Worm (Caenorhabditis elegans) whole organism, L3 larva: ENCODE measurements around the gene T26C5.3.

Source experiments
- R02D3.7 ChIP-seq: fragments of 150-350 bp; optimal IDR thresholded peaks from 2 replicates; lab custom pipeline; 2014; ENCODE audit warnings: missing biosample characterization, missing genetic modification characterization
- ZK546.5 ChIP-seq: sonication (generic microtip); optimal IDR thresholded peaks from 2 replicates; lab custom pipeline; 2017; ENCODE audit warnings: missing biosample characterization, missing genetic modification characterization
- aly-2 ChIP-seq: fragments of 150-350 bp; optimal IDR thresholded peaks from 2 replicates; lab custom pipeline; 2014; ENCODE audit warnings: missing biosample characterization, missing genetic modification characterization
- ama-1 ChIP-seq: fragments of 150-350 bp; optimal IDR thresholded peaks from 2 replicates; lab custom pipeline; 2018
- ceh-16 ChIP-seq: sonication (generic microtip); optimal IDR thresholded peaks from 2 replicates; lab custom pipeline; 2017; ENCODE audit warnings: missing biosample characterization, missing genetic modification characterization
- ceh-28 ChIP-seq: fragments of 150-350 bp; optimal IDR thresholded peaks from 2 replicates; lab custom pipeline; 2014; ENCODE audit warnings: missing biosample characterization, missing genetic modification reagents, missing genetic modification characterization
- ceh-82 ChIP-seq: fragments of 150-350 bp; optimal IDR thresholded peaks from 2 replicates; lab custom pipeline; 2014; ENCODE audit warnings: missing biosample characterization, missing genetic modification characterization
- ceh-9 ChIP-seq: sonication (generic microtip); optimal IDR thresholded peaks from 2 replicates; lab custom pipeline; 2018; ENCODE audit warnings: missing biosample characterization, missing genetic modification characterization
- daf-12 ChIP-seq: fragments of 150-350 bp; optimal IDR thresholded peaks from 2 replicates; lab custom pipeline; 2014; ENCODE audit warnings: missing biosample characterization, missing genetic modification reagents, missing genetic modification characterization
- egl-5 ChIP-seq: fragments of 150-350 bp; optimal IDR thresholded peaks from 2 replicates; lab custom pipeline; 2017; ENCODE audit warnings: missing biosample characterization, missing genetic modification reagents, missing genetic modification characterization, inconsistent platforms
- elt-1 ChIP-seq: fragments of 150-350 bp; optimal IDR thresholded peaks from 2 replicates; lab custom pipeline; 2014; ENCODE audit warnings: missing biosample characterization, missing genetic modification characterization
- elt-2 ChIP-seq: sonication (generic microtip); optimal IDR thresholded peaks from 2 replicates; lab custom pipeline; 2016; ENCODE audit warnings: missing genetic modification reagents, mild to moderate bottlenecking, missing genetic modification characterization, missing compliant biosample characterization
- fkh-10 ChIP-seq: sonication (generic microtip); optimal IDR thresholded peaks from 2 replicates; lab custom pipeline; 2017; ENCODE audit warnings: missing biosample characterization, missing genetic modification reagents, missing genetic modification characterization
- fkh-2 ChIP-seq: fragments of 150-350 bp; optimal IDR thresholded peaks from 2 replicates; lab custom pipeline; 2014; ENCODE audit warnings: missing biosample characterization, missing genetic modification reagents, missing genetic modification characterization
- fos-1 ChIP-seq: fragments of 150-350 bp; optimal IDR thresholded peaks from 2 replicates; lab custom pipeline; 2014; ENCODE audit warnings: missing biosample characterization, missing genetic modification characterization
- jun-1 ChIP-seq: fragments of 150-350 bp; optimal IDR thresholded peaks from 2 replicates; lab custom pipeline; 2014; ENCODE audit warnings: missing biosample characterization, missing genetic modification reagents, missing genetic modification characterization
- lin-39 ChIP-seq: fragments of 150-350 bp; optimal IDR thresholded peaks from 2 replicates; lab custom pipeline; 2018; ENCODE audit warnings: missing biosample characterization, missing genetic modification reagents, missing genetic modification characterization
- mdl-1 ChIP-seq: fragments of 150-350 bp; optimal IDR thresholded peaks from 2 replicates; lab custom pipeline; 2014; ENCODE audit warnings: missing biosample characterization, missing genetic modification characterization
- mml-1 ChIP-seq: fragments of 150-350 bp; sonication (generic microtip); optimal IDR thresholded peaks from 3 replicates; lab custom pipeline; 2014; ENCODE audit warnings: missing biosample characterization, missing genetic modification characterization
- nfya-1 ChIP-seq: sonication (generic microtip); optimal IDR thresholded peaks from 2 replicates; lab custom pipeline; 2017; ENCODE audit warnings: missing genetic modification characterization, mild to moderate bottlenecking, missing compliant biosample characterization, antibody characterized with exemption, moderate library complexity; ENCODE audit not compliant: insufficient read depth
- nhr-11 ChIP-seq: fragments of 150-350 bp; optimal IDR thresholded peaks from 2 replicates; lab custom pipeline; 2014; ENCODE audit warnings: missing biosample characterization, missing genetic modification characterization
- nhr-12 ChIP-seq: fragments of 150-350 bp; optimal IDR thresholded peaks from 2 replicates; lab custom pipeline; 2014; ENCODE audit warnings: missing biosample characterization, missing genetic modification characterization
- nhr-23 ChIP-seq: fragments of 150-350 bp; optimal IDR thresholded peaks from 2 replicates; lab custom pipeline; 2014; ENCODE audit warnings: missing biosample characterization, missing genetic modification reagents, missing genetic modification characterization
- nhr-237 ChIP-seq: fragments of 150-350 bp; optimal IDR thresholded peaks from 2 replicates; lab custom pipeline; 2014; ENCODE audit warnings: missing biosample characterization, missing genetic modification characterization
- nhr-25 ChIP-seq: sonication (generic microtip); optimal IDR thresholded peaks from 2 replicates; lab custom pipeline; 2017; ENCODE audit warnings: missing biosample characterization, missing genetic modification characterization
- nhr-28 ChIP-seq: fragments of 150-350 bp; optimal IDR thresholded peaks from 2 replicates; lab custom pipeline; 2014; ENCODE audit warnings: missing biosample characterization, missing genetic modification characterization
- nhr-43 ChIP-seq: sonication (generic microtip); optimal IDR thresholded peaks from 2 replicates; lab custom pipeline; 2016; ENCODE audit warnings: mild to moderate bottlenecking, missing genetic modification characterization, missing compliant biosample characterization; ENCODE audit not compliant: poor library complexity, severe bottlenecking
- nhr-67 ChIP-seq: fragments of 150-350 bp; optimal IDR thresholded peaks from 2 replicates; lab custom pipeline; 2014; ENCODE audit warnings: missing biosample characterization, missing genetic modification characterization
- nhr-76 ChIP-seq: fragments of 150-350 bp; sonication (generic microtip); optimal IDR thresholded peaks from 5 replicates; lab custom pipeline; 2014; ENCODE audit warnings: missing biosample characterization, missing genetic modification characterization
- nhr-77 ChIP-seq: fragments of 150-350 bp; optimal IDR thresholded peaks from 2 replicates; lab custom pipeline; 2014; ENCODE audit warnings: missing biosample characterization, missing genetic modification characterization
- pha-4 ChIP-seq: fragments of 150-350 bp; optimal IDR thresholded peaks from 2 replicates; lab custom pipeline; 2014; ENCODE audit warnings: missing biosample characterization, missing genetic modification reagents, missing genetic modification characterization
- pqm-1 ChIP-seq: fragments of 150-350 bp; optimal IDR thresholded peaks from 2 replicates; lab custom pipeline; 2017; ENCODE audit warnings: missing biosample characterization, missing genetic modification characterization, inconsistent platforms
- sea-2 ChIP-seq: fragments of 150-350 bp; sonication (generic microtip); optimal IDR thresholded peaks from 4 replicates; lab custom pipeline; 2014; ENCODE audit warnings: missing biosample characterization, missing genetic modification reagents, missing genetic modification characterization
- skn-1 ChIP-seq: fragments of 150-350 bp; optimal IDR thresholded peaks from 2 replicates; lab custom pipeline; 2014; ENCODE audit warnings: missing biosample characterization, missing genetic modification characterization
- snpc-4 ChIP-seq: fragments of 150-350 bp; optimal IDR thresholded peaks from 2 replicates; lab custom pipeline; 2014; ENCODE audit warnings: missing biosample characterization, missing genetic modification characterization
- tbx-2 ChIP-seq: sonication (generic microtip); optimal IDR thresholded peaks from 2 replicates; lab custom pipeline; 2016; ENCODE audit warnings: mild to moderate bottlenecking, missing genetic modification characterization, missing compliant biosample characterization
- unc-62 ChIP-seq: fragments of 150-350 bp; sonication (generic microtip); optimal IDR thresholded peaks from 4 replicates; lab custom pipeline; 2014; ENCODE audit warnings: missing biosample characterization, missing genetic modification reagents, missing genetic modification characterization
- zag-1 ChIP-seq: fragments of 150-350 bp; optimal IDR thresholded peaks from 2 replicates; lab custom pipeline; 2014; ENCODE audit warnings: missing biosample characterization, missing genetic modification characterization
- ztf-11 ChIP-seq: fragments of 150-350 bp; optimal IDR thresholded peaks from 2 replicates; lab custom pipeline; 2014; ENCODE audit warnings: missing biosample characterization, missing genetic modification characterization
- ztf-4 ChIP-seq: fragments of 150-350 bp; optimal IDR thresholded peaks from 2 replicates; lab custom pipeline; 2014; ENCODE audit warnings: missing biosample characterization, missing genetic modification characterization

T26C5.3 gene

ce11 chrII:9284358-9285170, 48.2 kb downstream of the T26C5.3 start:
- TF ChIP-seq nhr-67 (tag; lab: Kevin White, UChicago) (no peak), daf-12 (tag; lab: Kevin White, UChicago) (no peak), elt-2 (tag; lab: Kevin White, UChicago) (peak; percentile 19), nhr-76 (tag; lab: Kevin White, UChicago) (peak; percentile 7), pqm-1 (peak; percentile 72), ceh-16 (tag; lab: Kevin White, UChicago) (no peak), nfya-1 (tag; lab: Kevin White, UChicago) (peak; percentile 81), pha-4 (tag; lab: Kevin White, UChicago) (peak; percentile 71), fkh-2 (tag; lab: Kevin White, UChicago) (no peak), nhr-237 (tag; lab: Kevin White, UChicago) (no peak), ceh-9 (tag; lab: Kevin White, UChicago) (no peak), nhr-43 (tag; lab: Kevin White, UChicago) (no peak), nhr-28 (tag; lab: Kevin White, UChicago) (no peak), ceh-28 (tag; lab: Kevin White, UChicago) (no peak), ceh-82 (tag; lab: Kevin White, UChicago) (no peak), nhr-25 (tag; lab: Kevin White, UChicago) (peak; percentile 19), snpc-4 (tag; lab: Kevin White, UChicago) (no peak), ama-1 (lab: Kevin White, UChicago) (peak; percentile 19), ztf-4 (tag; lab: Kevin White, UChicago) (peak; percentile 34)

ce11 chrII:9285171-9286025, 49.0 kb downstream of the T26C5.3 start, which contains the start of gene mtrr-1:
mtrr-1 (plus strand) TSS chrII:9285975.
- TF ChIP-seq nhr-25 (tag; lab: Kevin White, UChicago), result peak; percentile 38
- TF ChIP-seq ceh-28 (tag; lab: Kevin White, UChicago), result peak; percentile 10
- TF ChIP-seq mml-1 (tag; lab: Kevin White, UChicago), result no peak
- TF ChIP-seq pqm-1, result peak; percentile 4
- TF ChIP-seq egl-5 (tag; lab: Kevin White, UChicago), result no peak
- peak; percentile 25 for TF ChIP-seq nhr-43 (tag; lab: Kevin White, UChicago)
- peak; percentile 89 for TF ChIP-seq ama-1 (lab: Kevin White, UChicago)
- peak; percentile 34 for TF ChIP-seq lin-39
- peak; percentile 44 for TF ChIP-seq nhr-23 (tag; lab: Kevin White, UChicago)
- peak; percentile 55 for TF ChIP-seq nfya-1 (tag; lab: Kevin White, UChicago)

ce11 chrII:9289127-9289526, 52.7 kb downstream of the T26C5.3 start:
- no peak for TF ChIP-seq pqm-1
- TF ChIP-seq nhr-76 (tag; lab: Kevin White, UChicago), result no peak
- TF ChIP-seq jun-1, result no peak
- no peak for TF ChIP-seq nhr-77 (tag; lab: Kevin White, UChicago)
- TF ChIP-seq ZK546.5, result no peak
- TF ChIP-seq zag-1, result no peak
- TF ChIP-seq tbx-2 (tag; lab: Kevin White, UChicago), result no peak
- TF ChIP-seq nhr-67 (tag; lab: Kevin White, UChicago), result no peak
- no peak for TF ChIP-seq sea-2
- no peak for TF ChIP-seq nfya-1 (tag; lab: Kevin White, UChicago)
- no peak for TF ChIP-seq ama-1 (lab: Kevin White, UChicago)
- TF ChIP-seq nhr-25 (tag; lab: Kevin White, UChicago), result no peak
- no peak for TF ChIP-seq nhr-23 (tag; lab: Kevin White, UChicago)
- no peak for TF ChIP-seq ztf-11 (tag; lab: Kevin White, UChicago)
- no peak for TF ChIP-seq fos-1
- no peak for TF ChIP-seq egl-5 (tag; lab: Kevin White, UChicago)
- TF ChIP-seq elt-2 (tag; lab: Kevin White, UChicago), result no peak

ce11 chrII:9291632-9292031, 55.2 kb downstream of the T26C5.3 start, which contains the start of gene acs-7:
acs-7 (plus strand) TSS chrII:9292017.
- TF ChIP-seq nhr-237 (tag; lab: Kevin White, UChicago) (no peak), nhr-43 (tag; lab: Kevin White, UChicago) (no peak), fkh-10 (GFP tag; lab: Kevin White, UChicago) (no peak), ceh-28 (tag; lab: Kevin White, UChicago) (no peak), ceh-9 (tag; lab: Kevin White, UChicago) (no peak), mdl-1 (tag; lab: Kevin White, UChicago) (no peak), elt-1 (tag; lab: Kevin White, UChicago) (no peak), nhr-11 (no peak), mml-1 (tag; lab: Kevin White, UChicago) (no peak), ztf-4 (tag; lab: Kevin White, UChicago) (no peak), lin-39 (no peak), aly-2 (tag; lab: Kevin White, UChicago) (no peak), skn-1 (tag; lab: Kevin White, UChicago) (no peak), unc-62 (no peak), R02D3.7 (tag; lab: Kevin White, UChicago) (no peak), ztf-11 (tag; lab: Kevin White, UChicago) (no peak), nhr-25 (tag; lab: Kevin White, UChicago) (no peak), zag-1 (no peak), tbx-2 (tag; lab: Kevin White, UChicago) (no peak), ZK546.5 (no peak), nhr-12 (tag; lab: Kevin White, UChicago) (no peak), nfya-1 (tag; lab: Kevin White, UChicago) (peak; percentile 34)
